Fruit fly (Drosophila melanogaster) whole organism, prepupa: ENCODE results near the gene Mesh1.
A peak's percentile ranks its signal among the peaks of the same experiment; 100 is the strongest.

ENCODE experiments used
- Blimp-1 ChIP-seq: fragments of 200-800 bp; sonication (Bioruptor generic); optimal IDR thresholded peaks from 3 replicates; lab custom pipeline; 2017; ENCODE audit warnings: missing biosample characterization, missing genetic modification characterization, mild to moderate bottlenecking, moderate library complexity, missing genetic modification reagents
- CG10669 ChIP-seq: fragments of 200-800 bp; sonication (Bioruptor generic); optimal IDR thresholded peaks from 3 replicates; lab custom pipeline; 2018; ENCODE audit warnings: missing biosample characterization, mild to moderate bottlenecking, missing genetic modification characterization, moderate library complexity
- CG11294 ChIP-seq: fragments of 200-800 bp; sonication (Bioruptor generic); IDR thresholded peaks from 2 replicates; pipeline ENCODE4 v1.3.6; 2022; ENCODE audit warnings: missing biosample characterization, missing genetic modification characterization
- CG11762 ChIP-seq: fragments of 200-800 bp; sonication (Bioruptor generic); optimal IDR thresholded peaks from 3 replicates; lab custom pipeline; 2016; ENCODE audit warnings: missing biosample characterization, missing genetic modification characterization; ENCODE audit not compliant: insufficient read depth
- CG11902 ChIP-seq: fragments of 200-800 bp; sonication (Bioruptor generic); optimal IDR thresholded peaks from 3 replicates; lab custom pipeline; 2016; ENCODE audit warnings: missing biosample characterization, missing genetic modification characterization
- CG15336 ChIP-seq: fragments of 200-800 bp; sonication (Bioruptor generic); IDR thresholded peaks from 2 replicates; pipeline ENCODE4 v1.3.6; 2022; ENCODE audit warnings: missing biosample characterization, missing genetic modification characterization
- CG16779 ChIP-seq: fragments of 200-800 bp; sonication (Bioruptor generic); optimal IDR thresholded peaks from 3 replicates; lab custom pipeline; 2017; ENCODE audit warnings: missing biosample characterization, mild to moderate bottlenecking, missing genetic modification characterization
- CG3032 ChIP-seq: fragments of 200-800 bp; optimal IDR thresholded peaks from 2 replicates; lab custom pipeline; 2019; ENCODE audit warnings: missing biosample characterization, mild to moderate bottlenecking, missing genetic modification characterization, moderate library complexity
- CG34406 ChIP-seq: fragments of 200-800 bp; sonication (Bioruptor generic); optimal IDR thresholded peaks from 3 replicates; lab custom pipeline; 2016; ENCODE audit warnings: missing biosample characterization, missing genetic modification characterization
- CG3919 ChIP-seq: fragments of 200-800 bp; sonication (Bioruptor generic); optimal IDR thresholded peaks from 3 replicates; lab custom pipeline; 2016; ENCODE audit warnings: missing biosample characterization, missing genetic modification characterization
- CG4318 ChIP-seq: fragments of 200-800 bp; sonication (Bioruptor generic); optimal IDR thresholded peaks from 3 replicates; lab custom pipeline; 2017; ENCODE audit warnings: missing biosample characterization, mild to moderate bottlenecking, missing genetic modification characterization
- CG6163 ChIP-seq: fragments of 200-800 bp; sonication (Bioruptor generic); IDR thresholded peaks from 3 replicates; pipeline ENCODE4 v1.3.6; 2022; ENCODE audit warnings: missing biosample characterization, missing genetic modification characterization
- CG6276 ChIP-seq: fragments of 200-800 bp; sonication (Bioruptor generic); optimal IDR thresholded peaks from 2 replicates; lab custom pipeline; 2017; ENCODE audit warnings: missing biosample characterization, mild to moderate bottlenecking, missing genetic modification characterization
- CG6792 ChIP-seq: fragments of 200-800 bp; sonication (Bioruptor generic); optimal IDR thresholded peaks from 3 replicates; lab custom pipeline; 2016; ENCODE audit warnings: missing biosample characterization, missing genetic modification characterization
- CG6854 ChIP-seq: fragments of 200-800 bp; sonication (Bioruptor generic); optimal IDR thresholded peaks from 2 replicates; lab custom pipeline; 2017; ENCODE audit warnings: missing biosample characterization, mild to moderate bottlenecking, missing genetic modification characterization
- CG7368 ChIP-seq: fragments of 200-800 bp; sonication (Bioruptor generic); optimal IDR thresholded peaks from 3 replicates; lab custom pipeline; 2016; ENCODE audit warnings: missing biosample characterization, missing genetic modification characterization
- CG8319 ChIP-seq: fragments of 200-800 bp; sonication (Bioruptor generic); optimal IDR thresholded peaks from 3 replicates; lab custom pipeline; 2016; ENCODE audit warnings: missing biosample characterization, missing genetic modification characterization
- CG8632 ChIP-seq: fragments of 200-800 bp; sonication (Bioruptor generic); optimal IDR thresholded peaks from 3 replicates; lab custom pipeline; 2016; ENCODE audit warnings: missing biosample characterization, missing genetic modification characterization
- Eip75B ChIP-seq: fragments of 200-800 bp; sonication (Bioruptor generic); optimal IDR thresholded peaks from 3 replicates; lab custom pipeline; 2016; ENCODE audit warnings: missing biosample characterization, missing genetic modification characterization
- Eip78C ChIP-seq: fragments of 200-800 bp; sonication (Bioruptor generic); peaks from one replicate; lab custom pipeline; 2016; ENCODE audit warnings: missing biosample characterization, missing genetic modification characterization
- Eip93F ChIP-seq: fragments of 200-800 bp; sonication (Bioruptor generic); optimal IDR thresholded peaks from 2 replicates; lab custom pipeline; 2016; ENCODE audit warnings: missing biosample characterization, mild to moderate bottlenecking, missing genetic modification characterization
- Ets21C ChIP-seq: fragments of 200-800 bp; sonication (Bioruptor generic); optimal IDR thresholded peaks from 3 replicates; lab custom pipeline; 2016; ENCODE audit warnings: missing biosample characterization, missing genetic modification characterization
- Ets96B ChIP-seq: fragments of 200-800 bp; optimal IDR thresholded peaks from 2 replicates; lab custom pipeline; 2019; ENCODE audit warnings: missing biosample characterization, mild to moderate bottlenecking, missing genetic modification characterization, moderate library complexity
- Gug ChIP-seq: fragments of 200-800 bp; sonication (Bioruptor generic); IDR thresholded peaks from 2 replicates; pipeline ENCODE4 v1.3.6; 2022; ENCODE audit warnings: missing biosample characterization, missing genetic modification characterization
- Hr39 ChIP-seq: fragments of 200-800 bp; sonication (Bioruptor generic); optimal IDR thresholded peaks from 2 replicates; lab custom pipeline; 2016; ENCODE audit warnings: missing biosample characterization, missing genetic modification characterization
- Lpt ChIP-seq: fragments of 200-800 bp; sonication (Bioruptor generic); optimal IDR thresholded peaks from 3 replicates; lab custom pipeline; 2016; ENCODE audit warnings: missing biosample characterization, missing genetic modification characterization
- Met ChIP-seq: fragments of 200-800 bp; sonication (Bioruptor generic); optimal IDR thresholded peaks from 3 replicates; lab custom pipeline; 2016; ENCODE audit warnings: missing biosample characterization, missing genetic modification characterization
- Sox102F ChIP-seq: fragments of 200-800 bp; sonication (Bioruptor generic); optimal IDR thresholded peaks from 2 replicates; lab custom pipeline; 2016; ENCODE audit warnings: missing biosample characterization, mild to moderate bottlenecking, missing genetic modification characterization
- Sox14 ChIP-seq: fragments of 200-800 bp; sonication (Bioruptor generic); optimal IDR thresholded peaks from 3 replicates; lab custom pipeline; 2016; ENCODE audit warnings: missing biosample characterization, missing genetic modification characterization
- achi ChIP-seq: fragments of 200-800 bp; sonication (Bioruptor generic); optimal IDR thresholded peaks from 3 replicates; lab custom pipeline; 2016; ENCODE audit warnings: missing biosample characterization, missing genetic modification characterization
- dac ChIP-seq: fragments of 200-800 bp; sonication (Bioruptor generic); optimal IDR thresholded peaks from 2 replicates; lab custom pipeline; 2017; ENCODE audit warnings: missing biosample characterization, mild to moderate bottlenecking, missing genetic modification characterization
- dsx ChIP-seq: fragments of 200-800 bp; optimal IDR thresholded peaks from 3 replicates; lab custom pipeline; 2019; ENCODE audit warnings: missing biosample characterization, mild to moderate bottlenecking, missing genetic modification characterization, moderate library complexity; ENCODE audit not compliant: poor library complexity, severe bottlenecking
- eg ChIP-seq: fragments of 200-800 bp; sonication (Bioruptor generic); IDR thresholded peaks from 3 replicates; pipeline ENCODE4 v1.3.6; 2022; ENCODE audit warnings: missing biosample characterization, missing genetic modification characterization
- esn ChIP-seq: fragments of 200-800 bp; sonication (Bioruptor generic); optimal IDR thresholded peaks from 2 replicates; lab custom pipeline; 2016; ENCODE audit warnings: missing biosample characterization, mild to moderate bottlenecking, missing genetic modification characterization, moderate library complexity
- fd85E ChIP-seq: fragments of 200-800 bp; sonication (Bioruptor generic); optimal IDR thresholded peaks from 3 replicates; lab custom pipeline; 2016; ENCODE audit warnings: missing biosample characterization, missing genetic modification characterization
- lz ChIP-seq: fragments of 200-800 bp; sonication (Bioruptor generic); optimal IDR thresholded peaks from 3 replicates; lab custom pipeline; 2016; ENCODE audit warnings: missing biosample characterization, missing genetic modification characterization
- net ChIP-seq: fragments of 200-800 bp; sonication (Bioruptor generic); optimal IDR thresholded peaks from 3 replicates; lab custom pipeline; 2016; ENCODE audit warnings: missing biosample characterization, missing genetic modification characterization
- pdm3 ChIP-seq: fragments of 200-800 bp; sonication (Bioruptor generic); optimal IDR thresholded peaks from 3 replicates; lab custom pipeline; 2016; ENCODE audit warnings: missing biosample characterization, missing genetic modification characterization
- salr ChIP-seq, 2 experiments: fragments of 200-800 bp; sonication (Bioruptor generic); optimal IDR thresholded peaks; 3 replicates each; lab custom pipeline; 2016 to 2018; ENCODE audit warnings: missing biosample characterization in 2 of 2, missing genetic modification characterization in 2 of 2, mild to moderate bottlenecking in 1 of 2
- spab ChIP-seq: fragments of 200-800 bp; sonication (Bioruptor generic); optimal IDR thresholded peaks from 2 replicates; lab custom pipeline; 2017; ENCODE audit warnings: missing biosample characterization, mild to moderate bottlenecking, missing genetic modification characterization, missing genetic modification reagents
- ss ChIP-seq, 2 experiments: fragments of 200-800 bp; sonication (Bioruptor generic); optimal IDR thresholded peaks; 2 replicates in 1 of 2; 3 replicates in 1 of 2; lab custom pipeline; 2017 to 2018; ENCODE audit warnings: mild to moderate bottlenecking in 2 of 2, missing biosample characterization in 2 of 2, missing genetic modification characterization in 2 of 2, moderate library complexity in 1 of 2
- svp ChIP-seq: fragments of 200-800 bp; sonication (Bioruptor generic); peaks from one replicate; lab custom pipeline; 2016; ENCODE audit warnings: missing biosample characterization, missing genetic modification characterization

Gene Mesh1

DNA sequence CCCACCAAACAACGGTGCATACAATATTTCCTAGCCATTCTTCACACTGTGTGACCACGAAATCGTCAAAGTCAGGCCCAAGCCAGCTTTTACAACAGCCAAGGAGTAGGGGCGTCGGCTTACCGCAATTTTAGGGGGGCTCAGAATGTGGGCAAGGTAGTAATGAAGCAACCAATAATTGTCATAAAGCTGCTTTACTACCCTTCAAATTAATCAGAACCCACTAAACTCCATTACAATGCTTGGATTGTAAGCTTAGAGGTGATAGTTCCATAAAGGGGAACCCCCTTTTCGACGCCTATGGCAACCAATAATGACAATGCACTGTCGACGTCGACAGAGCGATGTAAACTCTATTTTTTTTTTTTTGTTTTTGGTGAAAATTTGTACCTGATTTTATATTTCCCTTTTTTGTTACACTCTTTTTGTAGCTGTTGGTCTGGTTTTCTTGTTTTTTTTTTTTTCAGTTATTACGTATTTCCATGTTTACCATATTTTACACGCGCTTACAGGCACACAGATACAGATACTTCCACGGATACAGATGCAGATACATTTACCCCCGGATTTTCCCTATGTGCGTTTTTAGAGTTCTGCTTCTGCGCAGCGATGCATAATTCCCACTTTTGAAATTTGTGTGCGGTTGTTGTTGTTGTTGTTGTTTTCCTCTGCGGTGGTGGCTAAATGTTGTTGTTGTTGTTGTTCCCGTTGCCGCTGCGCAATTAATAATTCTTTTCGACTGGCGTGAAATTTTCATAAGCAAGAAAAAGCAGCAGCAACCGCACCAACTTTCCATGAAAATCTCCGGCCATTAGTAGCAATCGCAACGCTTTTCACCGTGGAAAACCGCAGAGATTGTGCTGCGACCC lies 2.5 kb upstream of the Mesh1 start (continued):
- TF ChIP-seq CG8319 (no peak), spab (peak; percentile 38), Sox14 (peak; percentile 27), fd85E (GFP tag; lab: Kevin White, UChicago) (no peak), CG11762 (GFP tag; lab: Kevin White, UChicago) (no peak), dac (GFP tag; lab: Kevin White, UChicago) (peak; percentile 68), CG6854 (GFP tag; lab: Kevin White, UChicago) (no peak), eg (GFP tag; lab: Robert Waterston, UW) (peak; percentile 76), CG3919 (GFP tag; lab: Kevin White, UChicago) (peak; percentile 56), CG11902 (GFP tag; lab: Kevin White, UChicago) (no peak)

DNA sequence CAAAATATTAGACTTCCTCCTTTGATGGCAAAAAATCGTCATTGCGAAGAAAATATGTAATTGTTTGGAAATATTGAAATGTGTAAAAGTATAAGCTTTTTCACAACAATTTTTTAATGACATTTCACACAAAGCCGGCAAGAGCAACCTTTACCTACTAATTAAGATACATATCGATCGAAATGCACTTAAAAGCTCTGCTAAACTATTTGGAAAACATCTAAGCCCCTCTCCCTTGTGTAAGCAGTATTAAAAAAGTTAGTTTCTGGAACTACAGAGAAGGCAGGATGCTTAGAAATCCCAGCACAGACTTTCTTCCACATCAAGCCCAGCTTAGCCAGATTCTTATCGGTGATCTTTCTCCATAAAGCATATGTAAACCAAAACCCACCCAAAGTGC lies 1.7 kb upstream of the Mesh1 start, which contains the start of gene Cyt-c1L:
TSS of gene Cyt-c1L (minus strand) at position 101 of the 400 bp plus-strand sequence.
- TF ChIP-seq salr (GFP tag; optimal IDR thresholded peaks at IDR 0.05; lab: Kevin White, UChicago) (no peak), net (GFP tag; lab: Kevin White, UChicago) (no peak), Blimp-1 (no peak), CG6163 (GFP tag; lab: Robert Waterston, UW) (no peak), CG8632 (no peak), CG3919 (GFP tag; lab: Kevin White, UChicago) (no peak), Lpt (no peak), Gug (GFP tag; lab: Robert Waterston, UW) (no peak), eg (GFP tag; lab: Robert Waterston, UW) (no peak), achi (GFP tag; lab: Kevin White, UChicago) (no peak), Eip78C (no peak), Hr39 (GFP tag; lab: Kevin White, UChicago) (no peak)

DNA sequence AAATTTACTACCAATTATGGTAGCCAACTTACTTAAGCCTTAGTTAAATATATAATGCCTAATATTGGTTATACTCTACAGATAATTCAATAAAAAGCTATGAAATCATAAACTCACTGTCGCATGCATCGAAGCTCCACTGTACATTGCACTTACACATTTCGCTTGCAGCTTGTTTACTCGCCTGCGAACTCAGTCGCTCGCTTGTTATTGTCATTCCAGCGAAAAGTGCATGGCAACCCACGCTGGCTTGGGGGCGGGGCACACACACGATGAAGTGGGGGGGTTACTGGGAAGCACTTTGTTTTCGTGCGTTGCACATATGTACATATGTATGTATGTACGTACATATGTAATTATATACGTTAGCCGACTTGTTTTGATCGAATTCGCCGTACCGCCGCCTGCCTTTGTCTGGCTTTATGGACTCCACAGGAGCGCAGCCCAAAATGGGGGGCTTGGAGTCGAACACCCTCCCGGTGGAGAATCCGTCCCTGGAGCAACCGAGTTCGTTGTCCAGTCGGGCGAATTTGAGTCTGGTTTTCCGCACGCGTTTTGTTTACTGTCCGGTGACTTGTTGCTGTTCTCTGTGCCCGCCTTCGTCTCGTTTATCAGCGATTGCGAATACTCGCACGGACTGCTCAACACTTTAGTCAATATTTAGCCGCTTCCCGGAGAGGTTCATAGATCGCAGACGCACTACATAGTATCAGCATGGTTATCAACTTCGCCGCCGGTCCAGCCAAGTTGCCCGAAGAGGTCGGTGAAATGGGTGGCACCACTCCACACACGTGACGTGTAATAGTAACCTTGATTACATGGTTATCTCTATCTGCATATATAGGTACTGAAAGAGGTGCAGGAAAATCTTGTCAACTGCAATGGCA lies 2.3 kb downstream of the Mesh1 start, which contains the start of gene CG11899:
TSS of gene CG11899 (plus strand) at position 648 of the 887 bp plus-strand sequence.
- TF ChIP-seq dsx (GFP tag; lab: Kevin White, UChicago), result peak; percentile 76
- TF ChIP-seq CG6792 (GFP tag; lab: Kevin White, UChicago), result peak; percentile 77
- TF ChIP-seq CG3032, result peak; percentile 56
- TF ChIP-seq Lpt, result peak; percentile 81
- TF ChIP-seq Ets21C, result peak; percentile 75
- peak; percentile 48 for TF ChIP-seq Ets96B
- peak; percentile 66 for TF ChIP-seq Hr39 (GFP tag; lab: Kevin White, UChicago)
- TF ChIP-seq spab, result peak; percentile 68
- TF ChIP-seq Gug (GFP tag; lab: Robert Waterston, UW), result peak; percentile 38
- peak; percentile 72 for TF ChIP-seq CG7368 (GFP tag; lab: Kevin White, UChicago)
- peak; percentile 97 for TF ChIP-seq CG6854 (GFP tag; lab: Kevin White, UChicago)
- peak; percentile 88 for TF ChIP-seq Eip75B (GFP tag; lab: Kevin White, UChicago)
- peak; percentile 87 for TF ChIP-seq Met
- TF ChIP-seq CG8632, result peak; percentile 55
- peak; percentile 61 for TF ChIP-seq CG34406 (GFP tag; lab: Kevin White, UChicago)
- TF ChIP-seq Eip93F (GFP tag; lab: Kevin White, UChicago), result peak; percentile 94
- TF ChIP-seq ss (GFP tag; optimal IDR thresholded peaks at IDR 0.05; lab: Kevin White, UChicago), result peak; percentile 75 to 89
- peak; percentile 64 for TF ChIP-seq CG10669
- peak; percentile 78 for TF ChIP-seq CG15336 (GFP tag; lab: Robert Waterston, UW)
- peak; percentile 82 for TF ChIP-seq lz (GFP tag; lab: Kevin White, UChicago)
- TF ChIP-seq pdm3 (GFP tag; lab: Kevin White, UChicago), result peak; percentile 76
- peak; percentile 83 for TF ChIP-seq Sox102F (GFP tag; lab: Kevin White, UChicago)
- TF ChIP-seq CG3919 (GFP tag; lab: Kevin White, UChicago), result peak; percentile 94
- TF ChIP-seq CG6276, result peak; percentile 61
- TF ChIP-seq svp (GFP tag; lab: Kevin White, UChicago), result peak; percentile 98
- TF ChIP-seq CG11294 (GFP tag; lab: Robert Waterston, UW), result peak; percentile 41; the same call in 1 of the 2 replicates
- TF ChIP-seq CG16779, result peak; percentile 47
- TF ChIP-seq eg (GFP tag; lab: Robert Waterston, UW), result peak; percentile 81
- TF ChIP-seq Eip78C, result peak; percentile 85
- peak; percentile 75 for TF ChIP-seq fd85E (GFP tag; lab: Kevin White, UChicago)
- peak; percentile 85 for TF ChIP-seq esn
- TF ChIP-seq CG4318 (GFP tag; lab: Kevin White, UChicago), result peak; percentile 26
